Worm (Caenorhabditis elegans) whole organism, L1 larva: ENCODE data around the gene sec-22.

Experiments used
- C04F5.9 ChIP-seq: sonication (generic microtip); optimal IDR thresholded peaks from 2 replicates; lab custom pipeline; 2016; ENCODE audit warnings: missing genetic modification characterization, missing compliant biosample characterization
- C34B4.2 ChIP-seq: sonication (generic microtip); optimal IDR thresholded peaks from 2 replicates; lab custom pipeline; 2017; ENCODE audit warnings: mild to moderate bottlenecking, missing genetic modification characterization, missing compliant biosample characterization
- aha-1 ChIP-seq: fragments of 150-350 bp; optimal IDR thresholded peaks from 2 replicates; lab custom pipeline; 2014; ENCODE audit warnings: missing biosample characterization, missing genetic modification characterization
- aly-2 ChIP-seq: fragments of 150-350 bp; optimal IDR thresholded peaks from 2 replicates; lab custom pipeline; 2014; ENCODE audit warnings: missing biosample characterization, missing genetic modification characterization
- blmp-1 ChIP-seq: fragments of 150-350 bp; optimal IDR thresholded peaks from 2 replicates; lab custom pipeline; 2014; ENCODE audit warnings: missing biosample characterization, missing genetic modification characterization
- ceh-63 ChIP-seq: fragments of 200-800 bp; sonication (Bioruptor generic); optimal IDR thresholded peaks from 2 replicates; lab custom pipeline; 2018; ENCODE audit warnings: mild to moderate bottlenecking, missing genetic modification characterization, missing compliant biosample characterization
- ceh-90 ChIP-seq: sonication (generic microtip); optimal IDR thresholded peaks from 2 replicates; lab custom pipeline; 2016; ENCODE audit warnings: missing genetic modification characterization, missing compliant biosample characterization
- dpl-1 ChIP-seq, 3 experiments: fragments of 150-350 bp in 2 of 3; sonication (generic microtip) in 1 of 3; optimal IDR thresholded peaks; 2 replicates each; lab custom pipeline; 2014 to 2017; ENCODE audit warnings: missing biosample characterization in 3 of 3, missing genetic modification characterization in 3 of 3, missing genetic modification reagents in 3 of 3
- dsc-1 ChIP-seq: sonication (generic microtip); optimal IDR thresholded peaks from 2 replicates; lab custom pipeline; 2016; ENCODE audit warnings: mild to moderate bottlenecking, missing genetic modification characterization, missing compliant biosample characterization
- efl-3 ChIP-seq: fragments of 200-800 bp; sonication (Bioruptor generic); optimal IDR thresholded peaks from 2 replicates; lab custom pipeline; 2018; ENCODE audit warnings: mild to moderate bottlenecking, missing genetic modification characterization, missing compliant biosample characterization
- egl-13 ChIP-seq: sonication (generic microtip); optimal IDR thresholded peaks from 2 replicates; lab custom pipeline; 2016; ENCODE audit warnings: missing genotype, missing genetic modification reagents, missing genetic modification characterization, missing compliant biosample characterization
- egl-27 ChIP-seq, 2 experiments: fragments of 150-350 bp in 1 of 2; sonication (generic microtip); optimal IDR thresholded peaks; 3 replicates each; lab custom pipeline; 2017 to 2018; ENCODE audit warnings: missing biosample characterization in 2 of 2, missing genetic modification characterization in 2 of 2, missing genetic modification reagents in 2 of 2
- elt-2 ChIP-seq: sonication (generic microtip); optimal IDR thresholded peaks from 2 replicates; lab custom pipeline; 2016; ENCODE audit warnings: missing genetic modification characterization, mild to moderate bottlenecking, inconsistent platforms, missing compliant biosample characterization, missing genetic modification reagents
- ets-5 ChIP-seq: fragments of 200-800 bp; sonication (Bioruptor generic); IDR thresholded peaks from 2 replicates; pipeline ENCODE4 v1.3.6; 2022; ENCODE audit warnings: missing genetic modification characterization, missing compliant biosample characterization
- fkh-10 ChIP-seq: sonication (generic microtip); optimal IDR thresholded peaks from 2 replicates; lab custom pipeline; 2017; ENCODE audit warnings: missing biosample characterization, missing genetic modification reagents, missing genetic modification characterization
- grh-1 ChIP-seq: fragments of 200-800 bp; sonication (Bioruptor generic); IDR thresholded peaks from 2 replicates; pipeline ENCODE4 v1.3.6; 2022; ENCODE audit warnings: missing genetic modification reagents, missing genetic modification characterization, missing compliant biosample characterization
- hlh-17 ChIP-seq: fragments of 200-800 bp; sonication (Bioruptor generic); optimal IDR thresholded peaks from 2 replicates; lab custom pipeline; 2018; ENCODE audit warnings: missing genetic modification characterization, mild to moderate bottlenecking, missing compliant biosample characterization, moderate library complexity, borderline replicate concordance
- hlh-4 ChIP-seq: sonication (generic microtip); optimal IDR thresholded peaks from 2 replicates; lab custom pipeline; 2016; ENCODE audit warnings: mild to moderate bottlenecking, missing genetic modification characterization, missing compliant biosample characterization
- irx-1 ChIP-seq: sonication (generic microtip); optimal IDR thresholded peaks from 2 replicates; lab custom pipeline; 2016; ENCODE audit warnings: missing genetic modification characterization, missing compliant biosample characterization
- lin-13 ChIP-seq: fragments of 150-350 bp; optimal IDR thresholded peaks from 2 replicates; lab custom pipeline; 2014; ENCODE audit warnings: missing biosample characterization, missing genetic modification reagents, missing genetic modification characterization
- lin-14 ChIP-seq: fragments of 200-800 bp; sonication (Bioruptor generic); optimal IDR thresholded peaks from 2 replicates; lab custom pipeline; 2018; ENCODE audit warnings: mild to moderate bottlenecking, missing genetic modification characterization, moderate library complexity, missing compliant biosample characterization
- lin-15B ChIP-seq: fragments of 150-350 bp; sonication (generic microtip); optimal IDR thresholded peaks from 3 replicates; lab custom pipeline; 2014; ENCODE audit warnings: missing biosample characterization, missing genetic modification characterization
- lsy-2 ChIP-seq, 2 experiments: fragments of 150-350 bp; optimal IDR thresholded peaks; 2 replicates each; lab custom pipeline; 2014; ENCODE audit warnings: missing biosample characterization in 2 of 2, missing genetic modification characterization in 2 of 2
- mdl-1 ChIP-seq, 2 experiments: fragments of 150-350 bp; optimal IDR thresholded peaks; 2 replicates each; lab custom pipeline; 2014 to 2017; ENCODE audit warnings: missing biosample characterization in 2 of 2, missing genetic modification characterization in 2 of 2, inconsistent platforms in 1 of 2
- mef-2 ChIP-seq: fragments of 150-350 bp; optimal IDR thresholded peaks from 2 replicates; lab custom pipeline; 2014; ENCODE audit warnings: missing biosample characterization, missing genetic modification characterization
- nhr-11 ChIP-seq: fragments of 150-350 bp; optimal IDR thresholded peaks from 2 replicates; lab custom pipeline; 2014; ENCODE audit warnings: missing biosample characterization, missing genetic modification characterization
- nhr-19 ChIP-seq: fragments of 200-800 bp; sonication (Bioruptor generic); conservative IDR thresholded peaks from 2 replicates; pipeline ENCODE4 v1.3.6; 2022; ENCODE audit warnings: missing genetic modification characterization, missing compliant biosample characterization
- nhr-28 ChIP-seq: fragments of 150-350 bp; optimal IDR thresholded peaks from 2 replicates; lab custom pipeline; 2014; ENCODE audit warnings: missing biosample characterization, missing genetic modification characterization
- nhr-71 ChIP-seq: sonication (generic microtip); optimal IDR thresholded peaks from 2 replicates; lab custom pipeline; 2016; ENCODE audit warnings: mild to moderate bottlenecking, missing genetic modification characterization, moderate library complexity, missing compliant biosample characterization
- pag-3 ChIP-seq: sonication (generic microtip); optimal IDR thresholded peaks from 2 replicates; lab custom pipeline; 2017; ENCODE audit warnings: missing genetic modification characterization, mild to moderate bottlenecking, missing compliant biosample characterization, antibody characterized with exemption, borderline replicate concordance; ENCODE audit not compliant: insufficient read depth
- pax-3 ChIP-seq: fragments of 200-800 bp; sonication (Bioruptor generic); optimal IDR thresholded peaks from 2 replicates; lab custom pipeline; 2018; ENCODE audit warnings: mild to moderate bottlenecking, missing genetic modification characterization, moderate library complexity, missing compliant biosample characterization
- rnt-1 ChIP-seq: sonication (generic microtip); optimal IDR thresholded peaks from 2 replicates; lab custom pipeline; 2016; ENCODE audit warnings: mild to moderate bottlenecking, missing genetic modification characterization, moderate library complexity, missing compliant biosample characterization
- skn-1 ChIP-seq: fragments of 150-350 bp; optimal IDR thresholded peaks from 2 replicates; lab custom pipeline; 2014; ENCODE audit warnings: missing biosample characterization, missing genetic modification characterization
- snpc-4 ChIP-seq: fragments of 150-350 bp; optimal IDR thresholded peaks from 2 replicates; lab custom pipeline; 2014; ENCODE audit warnings: missing biosample characterization, missing genetic modification characterization
- snu-23 ChIP-seq: sonication (generic microtip); optimal IDR thresholded peaks from 2 replicates; lab custom pipeline; 2016; ENCODE audit warnings: missing genetic modification characterization, missing compliant biosample characterization
- swsn-7 ChIP-seq: sonication (generic microtip); optimal IDR thresholded peaks from 2 replicates; lab custom pipeline; 2016; ENCODE audit warnings: missing genetic modification characterization, missing compliant biosample characterization
- tlp-1 ChIP-seq: fragments of 150-350 bp; optimal IDR thresholded peaks from 2 replicates; lab custom pipeline; 2014; ENCODE audit warnings: missing biosample characterization, missing genetic modification characterization
- unc-86 ChIP-seq: sonication (generic microtip); optimal IDR thresholded peaks from 2 replicates; lab custom pipeline; 2016; ENCODE audit warnings: missing genetic modification characterization, missing compliant biosample characterization
- unc-98 ChIP-seq: fragments of 200-800 bp; sonication (Bioruptor generic); IDR thresholded peaks from 2 replicates; pipeline ENCODE4 v1.3.6; 2022; ENCODE audit warnings: missing genetic modification characterization, missing compliant biosample characterization
- zip-4 ChIP-seq: fragments of 200-800 bp; sonication (Bioruptor generic); optimal IDR thresholded peaks from 2 replicates; lab custom pipeline; 2018; ENCODE audit warnings: mild to moderate bottlenecking, missing genetic modification characterization, moderate library complexity, missing compliant biosample characterization
- ztf-11 ChIP-seq, 2 experiments: sonication (generic microtip); optimal IDR thresholded peaks; 2 replicates each; lab custom pipeline; 2016 to 2017; ENCODE audit warnings: missing genetic modification characterization in 2 of 2, missing biosample characterization in 1 of 2, missing compliant biosample characterization in 1 of 2
- ztf-4 ChIP-seq: fragments of 150-350 bp; optimal IDR thresholded peaks from 2 replicates; lab custom pipeline; 2014; ENCODE audit warnings: missing biosample characterization, missing genetic modification characterization

The sec-22 gene

DNA sequence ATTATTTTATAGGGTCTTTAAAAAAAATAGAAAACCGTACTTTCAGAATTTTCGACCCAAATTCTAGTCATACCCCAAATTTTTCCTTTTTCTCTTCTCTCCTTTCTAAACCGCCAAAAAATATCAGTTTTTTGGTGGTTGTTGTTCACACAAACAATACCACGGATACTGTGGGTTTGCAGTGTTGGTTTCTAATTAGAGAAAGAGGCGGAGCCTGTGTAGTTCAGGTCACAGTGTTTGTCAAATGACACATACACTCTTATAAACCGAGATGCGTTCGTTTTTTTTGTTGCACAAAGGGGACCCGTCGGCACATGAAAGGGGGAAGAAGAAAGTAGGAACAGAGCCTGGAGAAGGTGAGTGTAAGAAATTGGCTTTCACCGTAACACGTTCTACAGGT, 36.8 kb downstream of the sec-22 start, which contains the start of gene lim-6:
lim-6 (plus strand) TSS at position 301 of the 400 bp plus-strand sequence.
- TF ChIP-seq nhr-71 (tag; lab: Kevin White, UChicago) (no peak), blmp-1 (tag; lab: Kevin White, UChicago) (no peak), ztf-4 (tag; lab: Kevin White, UChicago) (no peak), irx-1 (tag; lab: Kevin White, UChicago) (no peak), lin-15B (tag; lab: Kevin White, UChicago) (no peak), aha-1 (no peak), efl-3 (GFP tag; lab: Kevin White, UChicago) (no peak), egl-27 (tag; optimal IDR thresholded peaks at IDR 0.05; lab: Kevin White, UChicago) (no peak), hlh-4 (tag; lab: Kevin White, UChicago) (no peak), mef-2 (tag; lab: Kevin White, UChicago) (no peak), snpc-4 (no peak), ceh-63 (GFP tag; lab: Kevin White, UChicago) (no peak), C04F5.9 (no peak), C34B4.2 (tag; lab: Kevin White, UChicago) (no peak), pax-3 (tag; lab: Kevin White, UChicago) (no peak)

ce11 chrX:1080549-1080948, 45.2 kb downstream of the sec-22 start, which contains the start of gene pfn-3:
Gene pfn-3, minus strand, starts transcription at chrX:1080649.
- TF ChIP-seq unc-98 (GFP tag; lab: Robert Waterston, UW) (no peak), aly-2 (tag; lab: Kevin White, UChicago) (no peak), lsy-2 (tag; optimal IDR thresholded peaks at IDR 0.05; lab: Kevin White, UChicago) (peak in 1 of 2 experiments; percentile 24), dsc-1 (tag; lab: Kevin White, UChicago) (peak; percentile 1), nhr-71 (tag; lab: Kevin White, UChicago) (peak; percentile 45), snpc-4 (no peak), ets-5 (GFP tag; lab: Robert Waterston, UW) (no peak), ceh-63 (GFP tag; lab: Kevin White, UChicago) (no peak), skn-1 (peak; percentile 74), rnt-1 (tag; lab: Kevin White, UChicago) (peak; percentile 27), lin-14 (GFP tag; lab: Kevin White, UChicago) (peak; percentile 34), nhr-11 (tag; lab: Kevin White, UChicago) (no peak), C34B4.2 (tag; lab: Kevin White, UChicago) (no peak), grh-1 (no peak), elt-2 (no peak), lin-13 (no peak), nhr-28 (no peak), irx-1 (tag; lab: Kevin White, UChicago) (no peak), pag-3 (peak; percentile 35), nhr-19 (GFP tag; lab: Robert Waterston, UW) (no peak), hlh-17 (GFP tag; lab: Kevin White, UChicago) (no peak), ztf-11 (tag; optimal IDR thresholded peaks at IDR 0.05; lab: Kevin White, UChicago) (no peak), fkh-10 (GFP tag; lab: Kevin White, UChicago) (no peak), ceh-90 (no peak)
- TF ChIP-seq, all 84 proteins: peak for 7

DNA sequence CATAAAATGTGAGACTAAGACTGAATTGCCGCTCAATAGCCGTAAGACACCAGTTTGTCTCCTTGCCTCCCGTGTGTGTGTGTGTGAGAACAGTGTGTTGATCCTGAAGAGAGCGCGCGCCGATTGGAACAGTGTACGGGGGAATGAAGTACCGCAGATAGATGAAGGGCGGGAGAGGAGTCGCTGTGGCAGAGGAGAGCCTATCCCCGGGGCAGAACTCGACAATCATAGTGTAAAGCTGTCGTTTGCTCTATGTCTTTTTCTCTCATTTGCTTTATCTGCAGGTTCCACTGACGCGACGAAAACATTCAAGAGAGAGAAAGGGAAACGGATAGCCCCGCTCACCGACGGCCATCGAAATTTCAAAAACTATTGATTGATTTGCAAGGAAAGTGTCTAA, 46.6 kb downstream of the sec-22 start:
- TF ChIP-seq ets-5 (GFP tag; lab: Robert Waterston, UW) (no peak), mdl-1 (tag; optimal IDR thresholded peaks at IDR 0.05; lab: Kevin White, UChicago) (peak in 1 of 2 experiments; percentile 2), lin-14 (GFP tag; lab: Kevin White, UChicago) (peak; percentile 63), pag-3 (no peak), ceh-63 (GFP tag; lab: Kevin White, UChicago) (no peak), ceh-90 (no peak), aly-2 (tag; lab: Kevin White, UChicago) (no peak), swsn-7 (tag; lab: Kevin White, UChicago) (no peak), dpl-1 (GFP tag; optimal IDR thresholded peaks at IDR 0.05; lab: Kevin White, UChicago) (no peak), egl-13 (no peak), snu-23 (peak; percentile 7), rnt-1 (tag; lab: Kevin White, UChicago) (peak; percentile 59), unc-86 (no peak), skn-1 (peak; percentile 16), nhr-71 (tag; lab: Kevin White, UChicago) (peak; percentile 17), dsc-1 (tag; lab: Kevin White, UChicago) (peak; percentile 44), lin-13 (no peak), zip-4 (GFP tag; lab: Kevin White, UChicago) (no peak), tlp-1 (tag; lab: Kevin White, UChicago) (no peak), lsy-2 (tag; optimal IDR thresholded peaks at IDR 0.05; lab: Kevin White, UChicago) (peak in 1 of 2 experiments; percentile 10), nhr-19 (GFP tag; lab: Robert Waterston, UW) (peak; percentile 17; the same call in 1 of the 2 replicates)
- TF ChIP-seq, all 84 proteins: peak for 9
